Worm (Caenorhabditis elegans) whole organism, L4/young adult: ENCODE data around the gene str-135.
A peak's percentile ranks its signal among the peaks of the same experiment; 100 is the strongest.

Source experiments
- W03F9.2 ChIP-seq: fragments of 150-350 bp; optimal IDR thresholded peaks from 2 replicates; lab custom pipeline; 2014; ENCODE audit warnings: missing biosample characterization, missing genetic modification characterization
- dao-5 ChIP-seq: sonication (generic microtip); optimal IDR thresholded peaks from 2 replicates; lab custom pipeline; 2016; ENCODE audit warnings: missing genotype, missing genetic modification characterization, moderate library complexity, missing compliant biosample characterization
- him-1 ChIP-seq: sonication (generic microtip); optimal IDR thresholded peaks from 2 replicates; lab custom pipeline; 2016; ENCODE audit warnings: missing genotype, missing genetic modification reagents, missing genetic modification characterization, missing compliant biosample characterization

Gene str-135

ce11 chrV:8263466-8263865 is 17.2 kb downstream of the str-135 start, which contains the start of gene C16D9.8:
Gene C16D9.8 (minus strand): TSS chrV:8263566.
- TF ChIP-seq him-1 (tag; lab: Kevin White, UChicago) (no peak), W03F9.2 (tag; lab: Kevin White, UChicago) (no peak), dao-5 (tag; lab: Kevin White, UChicago) (no peak)

ce11 chrV:8262212-8262611 is 18.5 kb downstream of the str-135 start:
- no peak for TF ChIP-seq him-1 (tag; lab: Kevin White, UChicago)
- no peak for TF ChIP-seq dao-5 (tag; lab: Kevin White, UChicago)
- TF ChIP-seq W03F9.2 (tag; lab: Kevin White, UChicago), result no peak

- no peak for TF ChIP-seq W03F9.2 (tag; lab: Kevin White, UChicago)
- no peak for TF ChIP-seq him-1 (tag; lab: Kevin White, UChicago)
- no peak for TF ChIP-seq dao-5 (tag; lab: Kevin White, UChicago)
Measured at ce11 chrV:8259016-8259415, 21.7 kb downstream of the str-135 start, which contains the start of gene C16D9.1. Gene C16D9.1 (plus strand): TSS chrV:8259316.

- no peak for TF ChIP-seq W03F9.2 (tag; lab: Kevin White, UChicago)
- TF ChIP-seq him-1 (tag; lab: Kevin White, UChicago), result no peak
- TF ChIP-seq dao-5 (tag; lab: Kevin White, UChicago), result no peak
Measured at ce11 chrV:8254973-8255372, 25.7 kb downstream of the str-135 start.

- TF ChIP-seq dao-5 (tag; lab: Kevin White, UChicago) (no peak), him-1 (tag; lab: Kevin White, UChicago) (no peak), W03F9.2 (tag; lab: Kevin White, UChicago) (no peak)
Measured at ce11 chrV:8253946-8254345, 26.7 kb downstream of the str-135 start.

ce11 chrV:8252532-8252931 is 28.1 kb downstream of the str-135 start:
- no peak for TF ChIP-seq him-1 (tag; lab: Kevin White, UChicago)
- no peak for TF ChIP-seq dao-5 (tag; lab: Kevin White, UChicago)
- no peak for TF ChIP-seq W03F9.2 (tag; lab: Kevin White, UChicago)

ce11 chrV:8251075-8251474 is 29.6 kb downstream of the str-135 start:
- no peak for TF ChIP-seq him-1 (tag; lab: Kevin White, UChicago)

ce11 chrV:8250208-8250607 is 30.5 kb downstream of the str-135 start, which contains the start of gene C16D9.6:
Gene C16D9.6 (minus strand): TSS chrV:8250308.
- TF ChIP-seq dao-5 (tag; lab: Kevin White, UChicago), result no peak
- TF ChIP-seq him-1 (tag; lab: Kevin White, UChicago), result no peak
- TF ChIP-seq W03F9.2 (tag; lab: Kevin White, UChicago), result no peak

- TF ChIP-seq him-1 (tag; lab: Kevin White, UChicago) (no peak), dao-5 (tag; lab: Kevin White, UChicago) (no peak), W03F9.2 (tag; lab: Kevin White, UChicago) (peak; percentile 47)
Measured at ce11 chrV:8247311-8248105, 33.2 kb downstream of the str-135 start.

ce11 chrV:8245457-8245856 is 35.2 kb downstream of the str-135 start, which contains the start of gene C16D9.5:
Gene C16D9.5 (minus strand): TSS chrV:8245557.
- TF ChIP-seq him-1 (tag; lab: Kevin White, UChicago) (no peak), dao-5 (tag; lab: Kevin White, UChicago) (no peak), W03F9.2 (tag; lab: Kevin White, UChicago) (no peak)

- no peak for TF ChIP-seq him-1 (tag; lab: Kevin White, UChicago)
- TF ChIP-seq W03F9.2 (tag; lab: Kevin White, UChicago), result no peak
- TF ChIP-seq dao-5 (tag; lab: Kevin White, UChicago), result no peak
Measured at ce11 chrV:8243201-8243600, 37.5 kb downstream of the str-135 start.

- no peak for TF ChIP-seq W03F9.2 (tag; lab: Kevin White, UChicago)
- no peak for TF ChIP-seq him-1 (tag; lab: Kevin White, UChicago)
- no peak for TF ChIP-seq dao-5 (tag; lab: Kevin White, UChicago)
Measured at ce11 chrV:8242798-8243197, 37.9 kb downstream of the str-135 start, which contains the start of gene C16D9.4. Gene C16D9.4 (minus strand): TSS chrV:8242898.

ce11 chrV:8239928-8240327 is 40.7 kb downstream of the str-135 start, which contains the start of gene C16D9.3:
Gene C16D9.3 (minus strand): TSS chrV:8240028.
- TF ChIP-seq him-1 (tag; lab: Kevin White, UChicago) (no peak), W03F9.2 (tag; lab: Kevin White, UChicago) (no peak), dao-5 (tag; lab: Kevin White, UChicago) (no peak)

- TF ChIP-seq W03F9.2 (tag; lab: Kevin White, UChicago) (no peak), dao-5 (tag; lab: Kevin White, UChicago) (no peak), him-1 (tag; lab: Kevin White, UChicago) (no peak)
Measured at ce11 chrV:8238290-8238689, 42.4 kb downstream of the str-135 start, which contains the start of gene rol-3. Gene rol-3 (minus strand): TSS chrV:8238409.
